Worm (Caenorhabditis elegans): ENCODE data around the gene cex-1.
A peak's percentile ranks its signal among the peaks of the same experiment; 100 is the strongest.

cex-1 gene

ce11 chrII:5463692-5464300 is 16.3 kb downstream of the cex-1 start:
- no peak for TF ChIP-seq hnd-1 (tag; optimal IDR thresholded peaks at IDR 0.05)
- peak; percentile 47 for TF ChIP-seq hmg-4 (GFP tag; optimal IDR thresholded peaks at IDR 0.05)
- peak; percentile 5 for TF ChIP-seq F13C5.2 (tag; optimal IDR thresholded peaks at IDR 0.05)
- TF ChIP-seq tbx-37 (GFP tag; conservative IDR thresholded peaks at IDR 0.05): 0 out of 2 replicates have a peak, but pooled peaks have one; percentile 10

ce11 chrII:5465729-5466408 is 18.4 kb downstream of the cex-1 start, which contains the start of gene clr-1:
TSS of gene clr-1 (plus strand) at chrII:5466358.
- TF ChIP-seq F13C5.2 (tag; optimal IDR thresholded peaks at IDR 0.05): no peak

ce11 chrII:5473946-5474423 is 26.5 kb downstream of the cex-1 start, which contains the start of gene mrps-16:
TSS of gene mrps-16 (plus strand) at chrII:5474373.
- no peak for TF ChIP-seq tbx-11 (GFP tag; IDR thresholded peaks at IDR 0.05)
- TF ChIP-seq tbx-37 (GFP tag; conservative IDR thresholded peaks at IDR 0.05): no peak
- no peak for TF ChIP-seq aly-1 (tag; optimal IDR thresholded peaks at IDR 0.05)
- TF ChIP-seq F13C5.2 (tag; optimal IDR thresholded peaks at IDR 0.05): peak; percentile 68
- no peak for TF ChIP-seq hnd-1 (tag; optimal IDR thresholded peaks at IDR 0.05)
- no peak for TF ChIP-seq sea-1 (GFP tag; conservative IDR thresholded peaks at IDR 0.05)
- TF ChIP-seq hmbx-1 (tag; optimal IDR thresholded peaks at IDR 0.05): no peak
- no peak for TF ChIP-seq scrt-1 (GFP tag; IDR thresholded peaks at IDR 0.05)
- TF ChIP-seq ets-7 (tag; optimal IDR thresholded peaks at IDR 0.05): no peak
- 0 out of 2 replicates have a peak, but pooled peaks have one; percentile 25 for TF ChIP-seq pes-1 (GFP tag; IDR thresholded peaks at IDR 0.05)
- TF ChIP-seq tra-4 (tag; optimal IDR thresholded peaks at IDR 0.05): no peak

- TF ChIP-seq hmg-4 (GFP tag; optimal IDR thresholded peaks at IDR 0.05) (no peak), tbx-11 (GFP tag; IDR thresholded peaks at IDR 0.05) (no peak), hnd-1 (tag; optimal IDR thresholded peaks at IDR 0.05) (no peak), ceh-36 (tag; optimal IDR thresholded peaks at IDR 0.05) (no peak), F13C5.2 (tag; optimal IDR thresholded peaks at IDR 0.05) (no peak)
Observed at ce11 chrII:5474946-5475345, 27.5 kb downstream of the cex-1 start, which contains the start of gene ilcr-2. TSS of gene ilcr-2 (plus strand) at chrII:5475246.

- TF ChIP-seq hmbx-1 (tag; optimal IDR thresholded peaks at IDR 0.05) (no peak), aly-1 (tag; optimal IDR thresholded peaks at IDR 0.05) (no peak), tbx-37 (GFP tag; conservative IDR thresholded peaks at IDR 0.05) (no peak)
Observed at ce11 chrII:5478318-5478717, 30.8 kb downstream of the cex-1 start, which contains the start of gene F56D1.1. TSS of gene F56D1.1 (plus strand) at chrII:5478618.

- TF ChIP-seq pes-1 (GFP tag; IDR thresholded peaks at IDR 0.05) (no peak), ets-7 (tag; optimal IDR thresholded peaks at IDR 0.05) (no peak), F13C5.2 (tag; optimal IDR thresholded peaks at IDR 0.05) (no peak), tbx-11 (GFP tag; IDR thresholded peaks at IDR 0.05) (no peak), tbx-37 (GFP tag; conservative IDR thresholded peaks at IDR 0.05) (no peak), ceh-36 (tag; optimal IDR thresholded peaks at IDR 0.05) (no peak), sea-1 (GFP tag; conservative IDR thresholded peaks at IDR 0.05) (no peak), hmbx-1 (tag; optimal IDR thresholded peaks at IDR 0.05) (no peak), scrt-1 (GFP tag; IDR thresholded peaks at IDR 0.05) (no peak), B0310.2 (tag; optimal IDR thresholded peaks at IDR 0.05) (no peak), ama-1 (optimal IDR thresholded peaks at IDR 0.05) (no peak), ceh-13 (GFP tag; optimal IDR thresholded peaks at IDR 0.05) (no peak), tra-4 (tag; optimal IDR thresholded peaks at IDR 0.05) (no peak), flt-1 (GFP tag; IDR thresholded peaks at IDR 0.05) (no peak), hnd-1 (tag; optimal IDR thresholded peaks at IDR 0.05) (no peak), hmg-4 (GFP tag; optimal IDR thresholded peaks at IDR 0.05) (no peak), aly-1 (tag; optimal IDR thresholded peaks at IDR 0.05) (no peak)
Observed at ce11 chrII:5481982-5482381, 34.5 kb downstream of the cex-1 start, which contains the start of gene cal-8. TSS of gene cal-8 (minus strand) at chrII:5482041.

- TF ChIP-seq ama-1 (optimal IDR thresholded peaks at IDR 0.05) (no peak), scrt-1 (GFP tag; IDR thresholded peaks at IDR 0.05) (no peak)
Observed at ce11 chrII:5487844-5488243, 40.4 kb downstream of the cex-1 start, which contains the start of gene nep-5. TSS of gene nep-5 (plus strand) at chrII:5488144.

ce11 chrII:5494405-5494804 is 46.9 kb downstream of the cex-1 start, which contains the start of gene F12A10.6:
TSS of gene F12A10.6 (minus strand) at chrII:5494505.
- TF ChIP-seq hmbx-1 (tag; optimal IDR thresholded peaks at IDR 0.05) (no peak), sea-1 (GFP tag; conservative IDR thresholded peaks at IDR 0.05) (no peak), scrt-1 (GFP tag; IDR thresholded peaks at IDR 0.05) (no peak), tra-4 (tag; optimal IDR thresholded peaks at IDR 0.05) (no peak), aly-1 (tag; optimal IDR thresholded peaks at IDR 0.05) (no peak), flt-1 (GFP tag; IDR thresholded peaks at IDR 0.05) (no peak), ceh-13 (GFP tag; optimal IDR thresholded peaks at IDR 0.05) (no peak), ets-7 (tag; optimal IDR thresholded peaks at IDR 0.05) (no peak), tbx-37 (GFP tag; conservative IDR thresholded peaks at IDR 0.05) (no peak), ceh-36 (tag; optimal IDR thresholded peaks at IDR 0.05) (no peak), pes-1 (GFP tag; IDR thresholded peaks at IDR 0.05) (no peak)

All from whole organism, early embryonic.